Worm (Caenorhabditis elegans): Measurements from ENCODE around the gene F57F4.2.

ce11 chrV:6374844-6375243 is 14.7 kb downstream of the F57F4.2 start, which contains the start of gene F13H6.5:
- no peak for TF ChIP-seq T22C8.4 (GFP tag; IDR thresholded peaks at IDR 0.05)
- no peak for TF ChIP-seq med-1 (GFP tag; optimal IDR thresholded peaks at IDR 0.05; ENCODE audit: insufficient read depth)
